Fruit fly (Drosophila melanogaster) whole organism, embryonic: Measurements from ENCODE around the gene Yif1.

Experiments
- CG10147 ChIP-seq: fragments of 200-800 bp; sonication (Bioruptor generic); optimal IDR thresholded peaks from 2 replicates; lab custom pipeline; 2019; ENCODE audit warnings: missing biosample characterization, mild to moderate bottlenecking, missing genetic modification characterization, moderate library complexity
- CG1024 ChIP-seq: fragments of 200-800 bp; sonication (Bioruptor generic); IDR thresholded peaks from 2 replicates; pipeline ENCODE4 v1.3.6; 2022; ENCODE audit warnings: missing biosample characterization, missing genetic modification characterization
- CG10565 ChIP-seq: fragments of 200-800 bp; sonication (Bioruptor generic); optimal IDR thresholded peaks from 3 replicates; lab custom pipeline; 2016; ENCODE audit warnings: missing biosample characterization, mild to moderate bottlenecking, missing genetic modification characterization
- CG11398 ChIP-seq: fragments of 200-800 bp; sonication (Bioruptor generic); optimal IDR thresholded peaks from 2 replicates; lab custom pipeline; 2016; ENCODE audit warnings: missing biosample characterization, missing genetic modification characterization
- CG12104 ChIP-seq: fragments of 200-800 bp; sonication (Bioruptor generic); optimal IDR thresholded peaks from 3 replicates; lab custom pipeline; 2016; ENCODE audit warnings: missing biosample characterization, missing genetic modification characterization
- CG1233 ChIP-seq: fragments of 200-800 bp; sonication (Bioruptor generic); optimal IDR thresholded peaks from 4 replicates; lab custom pipeline; 2018; ENCODE audit warnings: missing biosample characterization, mild to moderate bottlenecking, missing genetic modification characterization
- CG15601 ChIP-seq: fragments of 200-800 bp; sonication (Bioruptor generic); optimal IDR thresholded peaks from 3 replicates; lab custom pipeline; 2019; ENCODE audit warnings: missing biosample characterization, mild to moderate bottlenecking, missing genetic modification characterization, moderate library complexity
- CG1647 ChIP-seq: fragments of 200-800 bp; sonication (Bioruptor generic); optimal IDR thresholded peaks from 3 replicates; lab custom pipeline; 2016; ENCODE audit warnings: missing biosample characterization, missing genetic modification characterization
- CG16813 ChIP-seq: fragments of 200-800 bp; sonication (Bioruptor generic); IDR thresholded peaks from 3 replicates; pipeline ENCODE4 v1.3.6; 2022; ENCODE audit warnings: missing biosample characterization, missing genetic modification characterization; ENCODE audit not compliant: partially characterized antibody
- CG17328 ChIP-seq: fragments of 200-800 bp; sonication (Bioruptor generic); IDR thresholded peaks from 2 replicates; pipeline ENCODE4 v1.3.6; 2022; ENCODE audit warnings: missing biosample characterization, missing genetic modification characterization
- CG17802 ChIP-seq: fragments of 200-800 bp; sonication (Bioruptor generic); optimal IDR thresholded peaks from 2 replicates; lab custom pipeline; 2018; ENCODE audit warnings: missing biosample characterization, mild to moderate bottlenecking, missing genetic modification characterization, moderate library complexity
- CG2202 ChIP-seq: fragments of 200-800 bp; sonication (Bioruptor generic); optimal IDR thresholded peaks from 2 replicates; lab custom pipeline; 2018; ENCODE audit warnings: missing biosample characterization, mild to moderate bottlenecking, missing genetic modification characterization
- CG2678 ChIP-seq: fragments of 200-800 bp; sonication (Bioruptor generic); optimal IDR thresholded peaks from 3 replicates; lab custom pipeline; 2019; ENCODE audit warnings: missing biosample characterization, mild to moderate bottlenecking, missing genetic modification characterization, moderate library complexity
- CG3065 ChIP-seq: fragments of 200-800 bp; sonication (Bioruptor generic); optimal IDR thresholded peaks from 2 replicates; lab custom pipeline; 2016; ENCODE audit warnings: missing biosample characterization, missing genetic modification characterization
- CG3995 ChIP-seq: fragments of 200-800 bp; sonication (Bioruptor generic); optimal IDR thresholded peaks from 3 replicates; lab custom pipeline; 2016; ENCODE audit warnings: missing biosample characterization, missing genetic modification characterization
- CG4404 ChIP-seq: fragments of 200-800 bp; sonication (Bioruptor generic); IDR thresholded peaks from 2 replicates; pipeline ENCODE4 v1.3.6; 2022; ENCODE audit warnings: missing biosample characterization, missing genetic modification characterization
- CG5245 ChIP-seq: fragments of 200-800 bp; sonication (Bioruptor generic); optimal IDR thresholded peaks from 3 replicates; lab custom pipeline; 2016; ENCODE audit warnings: missing biosample characterization, missing genetic modification characterization
- CG6175 ChIP-seq: fragments of 200-800 bp; sonication (Bioruptor generic); IDR thresholded peaks from 3 replicates; pipeline ENCODE4 v1.3.6; 2022; ENCODE audit warnings: missing biosample characterization, missing genetic modification characterization
- CG6765 ChIP-seq: fragments of 200-800 bp; sonication (Bioruptor generic); optimal IDR thresholded peaks from 3 replicates; lab custom pipeline; 2017; ENCODE audit warnings: missing biosample characterization, mild to moderate bottlenecking, missing genetic modification characterization
- CG8089 ChIP-seq: fragments of 200-800 bp; sonication (Bioruptor generic); optimal IDR thresholded peaks from 3 replicates; lab custom pipeline; 2016; ENCODE audit warnings: missing biosample characterization, missing genetic modification characterization
- CG9727 ChIP-seq: fragments of 200-800 bp; sonication (Bioruptor generic); optimal IDR thresholded peaks from 3 replicates; lab custom pipeline; 2017; ENCODE audit warnings: missing biosample characterization, mild to moderate bottlenecking, missing genetic modification characterization
- Camta ChIP-seq: fragments of 200-800 bp; sonication (Bioruptor generic); optimal IDR thresholded peaks from 2 replicates; lab custom pipeline; 2016; ENCODE audit warnings: missing biosample characterization, missing genetic modification characterization
- Dfd ChIP-seq, 2 experiments: fragments of >200 bp; optimal IDR thresholded peaks; 2 replicates each; lab custom pipeline; 2017; ENCODE audit warnings: missing biosample characterization in 2 of 2, missing genetic modification characterization in 2 of 2
- Drgx ChIP-seq: fragments of 200-800 bp; sonication (Bioruptor generic); IDR thresholded peaks from 2 replicates; pipeline ENCODE4 v1.3.6; 2022; ENCODE audit warnings: missing biosample characterization, missing genetic modification characterization
- Ets97D ChIP-seq: fragments of 200-800 bp; sonication (Bioruptor generic); optimal IDR thresholded peaks from 3 replicates; lab custom pipeline; 2016; ENCODE audit warnings: missing biosample characterization, missing genetic modification characterization
- HLH3B ChIP-seq: fragments of 200-800 bp; sonication (Bioruptor generic); IDR thresholded peaks from 2 replicates; pipeline ENCODE4 v1.3.6; 2022; ENCODE audit warnings: missing biosample characterization, missing genetic modification characterization
- Hey ChIP-seq: fragments of 200-800 bp; sonication (Bioruptor generic); optimal IDR thresholded peaks from 3 replicates; lab custom pipeline; 2018; ENCODE audit warnings: missing biosample characterization, mild to moderate bottlenecking, missing genetic modification characterization
- Myb ChIP-seq: fragments of 200-800 bp; sonication (Bioruptor generic); optimal IDR thresholded peaks from 2 replicates; lab custom pipeline; 2016; ENCODE audit warnings: missing biosample characterization, missing genetic modification characterization
- NC2α ChIP-seq: fragments of 200-800 bp; sonication (Bioruptor generic); optimal IDR thresholded peaks from 2 replicates; lab custom pipeline; 2016; ENCODE audit warnings: missing biosample characterization, missing genetic modification characterization
- NC2β ChIP-seq: fragments of 200-800 bp; sonication (Bioruptor generic); optimal IDR thresholded peaks from 2 replicates; lab custom pipeline; 2016; ENCODE audit warnings: missing biosample characterization, missing genetic modification characterization
- Neu2 ChIP-seq: fragments of 200-800 bp; sonication (Bioruptor generic); optimal IDR thresholded peaks from 3 replicates; lab custom pipeline; 2016; ENCODE audit warnings: missing biosample characterization, missing genetic modification characterization, borderline replicate concordance
- PHDP ChIP-seq: fragments of 200-800 bp; sonication (Bioruptor generic); optimal IDR thresholded peaks from 3 replicates; lab custom pipeline; 2018; ENCODE audit warnings: missing biosample characterization, mild to moderate bottlenecking, missing genetic modification characterization, moderate library complexity
- Six4 ChIP-seq: fragments of 200-800 bp; sonication (Bioruptor generic); optimal IDR thresholded peaks from 2 replicates; lab custom pipeline; 2016; ENCODE audit warnings: missing biosample characterization, missing genetic modification characterization
- Sox100B ChIP-seq: fragments of 200-800 bp; sonication (Bioruptor generic); optimal IDR thresholded peaks from 3 replicates; lab custom pipeline; 2018; ENCODE audit warnings: missing biosample characterization, mild to moderate bottlenecking, missing genetic modification characterization
- bsh ChIP-seq, 2 experiments: fragments of 200-800 bp; sonication (Bioruptor generic); optimal IDR thresholded peaks; 2 replicates each; lab custom pipeline; 2017 to 2018; ENCODE audit warnings: mild to moderate bottlenecking in 2 of 2, missing biosample characterization in 2 of 2, missing genetic modification characterization in 2 of 2, moderate library complexity in 1 of 2
- cas ChIP-seq: fragments of 200-800 bp; sonication (Bioruptor generic); IDR thresholded peaks from 2 replicates; pipeline ENCODE4 v1.3.6; 2022; ENCODE audit warnings: missing biosample characterization, missing genetic modification characterization
- dpn ChIP-seq, 2 experiments: fragments of 200-800 bp; sonication (Bioruptor generic); optimal IDR thresholded peaks; 3 replicates each; lab custom pipeline; 2016; ENCODE audit warnings: missing biosample characterization in 2 of 2, missing genetic modification characterization in 2 of 2
- eyg ChIP-seq: fragments of 200-800 bp; sonication (Bioruptor generic); optimal IDR thresholded peaks from 3 replicates; lab custom pipeline; 2016; ENCODE audit warnings: missing biosample characterization, missing genetic modification characterization
- gcm2 ChIP-seq: fragments of 200-800 bp; sonication (Bioruptor generic); optimal IDR thresholded peaks from 2 replicates; lab custom pipeline; 2016; ENCODE audit warnings: missing biosample characterization, missing genetic modification characterization
- grn ChIP-seq: fragments of 200-800 bp; sonication (Bioruptor generic); optimal IDR thresholded peaks from 3 replicates; lab custom pipeline; 2017; ENCODE audit warnings: missing biosample characterization, missing genetic modification characterization
- gro ChIP-seq: fragments of 200-800 bp; sonication (Bioruptor generic); optimal IDR thresholded peaks from 2 replicates; lab custom pipeline; 2016; ENCODE audit warnings: missing biosample characterization, missing genetic modification characterization
- inv ChIP-seq: fragments of 200-800 bp; sonication (Bioruptor generic); IDR thresholded peaks from 2 replicates; pipeline ENCODE4 v1.3.6; 2022; ENCODE audit warnings: missing biosample characterization, missing genetic modification characterization; ENCODE audit not compliant: partially characterized antibody
- luna ChIP-seq: fragments of 200-800 bp; sonication (Bioruptor generic); optimal IDR thresholded peaks from 2 replicates; lab custom pipeline; 2016; ENCODE audit warnings: missing biosample characterization, missing genetic modification characterization
- mam ChIP-seq: fragments of 200-800 bp; sonication (Bioruptor generic); optimal IDR thresholded peaks from 3 replicates; lab custom pipeline; 2016; ENCODE audit warnings: missing biosample characterization, missing genetic modification characterization
- mld ChIP-seq: fragments of 200-800 bp; sonication (Bioruptor generic); IDR thresholded peaks from 3 replicates; pipeline ENCODE4 v1.3.6; 2022; ENCODE audit warnings: missing biosample characterization, missing genetic modification characterization; ENCODE audit not compliant: partially characterized antibody
- prd ChIP-seq, 3 experiments: fragments of >200 bp in 2 of 3; fragments of 200-800 bp in 1 of 3; sonication (Bioruptor generic) in 1 of 3; optimal IDR thresholded peaks in 2 of 3; IDR thresholded peaks in 1 of 3; 2 replicates in 2 of 3; 3 replicates in 1 of 3; pipeline versions ENCODE4 v1.3.6 to Lab custom; 2017 to 2022; ENCODE audit warnings: missing biosample characterization in 1 of 3, missing genetic modification characterization in 1 of 3
- run ChIP-seq: fragments of 200-800 bp; sonication (Bioruptor generic); optimal IDR thresholded peaks from 3 replicates; lab custom pipeline; 2018; ENCODE audit warnings: missing biosample characterization, mild to moderate bottlenecking, missing genetic modification characterization
- scrt ChIP-seq: fragments of 200-800 bp; sonication (Bioruptor generic); optimal IDR thresholded peaks from 2 replicates; lab custom pipeline; 2018; ENCODE audit warnings: missing biosample characterization, mild to moderate bottlenecking, missing genetic modification characterization, moderate library complexity
- seq ChIP-seq: fragments of 200-800 bp; sonication (Bioruptor generic); IDR thresholded peaks from 2 replicates; pipeline ENCODE4 v1.3.6; 2022; ENCODE audit warnings: missing biosample characterization, missing genetic modification characterization
- twi ChIP-seq: fragments of 200-800 bp; optimal IDR thresholded peaks from 2 replicates; lab custom pipeline; 2019; ENCODE audit warnings: missing biosample characterization, mild to moderate bottlenecking, missing genetic modification characterization, moderate library complexity

Yif1 gene

DNA sequence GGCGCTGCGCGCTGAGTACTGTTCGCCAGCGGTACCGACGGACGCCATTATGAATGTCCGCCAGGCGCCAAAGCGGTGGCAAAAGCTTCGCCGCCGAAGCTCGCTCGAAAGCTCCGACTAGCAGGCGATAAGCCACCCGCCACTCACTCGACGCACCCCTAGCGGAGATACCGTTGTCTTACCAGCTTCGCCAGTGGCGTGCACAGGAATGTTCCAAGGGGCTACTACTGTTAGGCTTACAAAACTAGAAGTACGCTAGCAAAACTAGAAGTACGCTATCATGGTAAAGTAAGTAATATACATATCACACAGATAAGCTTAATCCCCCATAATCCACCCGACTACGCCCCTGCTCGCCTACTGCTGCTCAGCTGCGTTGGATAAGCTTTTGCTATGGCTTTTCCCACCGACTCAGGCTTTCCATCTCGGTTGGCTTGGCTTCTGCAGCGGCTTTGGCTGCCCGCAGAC lies 3.5 kb upstream of the Yif1 start, which contains the start of gene amon (continued):
- TF ChIP-seq eyg (GFP tag; lab: Kevin White, UChicago) (peak; percentile 99), bsh (GFP tag; optimal IDR thresholded peaks at IDR 0.05; lab: Kevin White, UChicago) (peak in 1 of 2 experiments; percentile 92), CG17328 (GFP tag; lab: Robert Waterston, UW) (peak; percentile 96), Hey (tag; lab: Kevin White, UChicago) (peak; percentile 98), run (tag; lab: Kevin White, UChicago) (peak; percentile 93), Sox100B (GFP tag; lab: Kevin White, UChicago) (no peak), HLH3B (GFP tag; lab: Robert Waterston, UW) (peak; percentile 98), Dfd (GFP tag; optimal IDR thresholded peaks at IDR 0.05; lab: Kevin White, UChicago) (peak in 1 of 2 experiments; percentile 94), mam (GFP tag; lab: Kevin White, UChicago) (peak; percentile 100), CG1233 (GFP tag; lab: Kevin White, UChicago) (peak; percentile 97), PHDP (tag; lab: Kevin White, UChicago) (peak; percentile 98), CG5245 (GFP tag; lab: Kevin White, UChicago) (peak; percentile 98), inv (GFP tag; lab: Robert Waterston, UW) (no peak), dpn (GFP tag; optimal IDR thresholded peaks at IDR 0.05; lab: Kevin White, UChicago) (peak; percentile 99), Neu2 (GFP tag; lab: Kevin White, UChicago) (peak; percentile 87), CG2678 (peak; percentile 99), mld (no peak), scrt (peak; percentile 98), CG3995 (peak; percentile 79), NC2β (GFP tag; lab: Kevin White, UChicago) (peak; percentile 94), CG17802 (tag; lab: Kevin White, UChicago) (peak; percentile 80), CG9727 (GFP tag; lab: Kevin White, UChicago) (peak; percentile 97), Six4 (peak; percentile 97), luna (GFP tag; lab: Kevin White, UChicago) (peak; percentile 97), seq (GFP tag; lab: Robert Waterston, UW) (peak; percentile 99), CG16813 (GFP tag; lab: Robert Waterston, UW) (no peak), CG8089 (GFP tag; lab: Kevin White, UChicago) (peak; percentile 95), Ets97D (GFP tag; lab: Kevin White, UChicago) (peak; percentile 95), CG6765 (peak; percentile 99), CG11398 (peak; percentile 97), prd (optimal IDR thresholded peaks at IDR 0.05; lab: Kevin White, UChicago) (no peak), prd (GFP tag; IDR thresholded peaks at IDR 0.05; lab: Robert Waterston, UW) (peak; percentile 99), Myb (GFP tag; lab: Kevin White, UChicago) (peak; percentile 94), NC2α (GFP tag; lab: Kevin White, UChicago) (peak; percentile 94), CG15601 (tag; lab: Kevin White, UChicago) (peak; percentile 88), CG4404 (GFP tag; lab: Robert Waterston, UW) (peak; percentile 97), cas (GFP tag; lab: Robert Waterston, UW) (peak; percentile 98), twi (tag; lab: Kevin White, UChicago) (peak; percentile 86), Camta (GFP tag; lab: Kevin White, UChicago) (peak; percentile 96), CG10147 (peak; percentile 99), CG1024 (GFP tag; lab: Robert Waterston, UW) (peak; percentile 96), CG1647 (GFP tag; lab: Kevin White, UChicago) (peak; percentile 98), gro (GFP tag; lab: Kevin White, UChicago) (peak; percentile 99), CG6175 (peak; percentile 98), gcm2 (GFP tag; lab: Kevin White, UChicago) (peak; percentile 96), CG12104 (peak; percentile 94), CG3065 (GFP tag; lab: Kevin White, UChicago) (peak; percentile 85), Drgx (GFP tag; lab: Robert Waterston, UW) (peak; percentile 98), grn (peak; percentile 89), CG2202 (tag; lab: Kevin White, UChicago) (peak; percentile 61), CG10565 (GFP tag; lab: Kevin White, UChicago) (peak; percentile 86)
